Fruit fly (Drosophila melanogaster) whole organism, prepupa: ENCODE measurements around the gene Unc50.

Experiments
- CG11762 ChIP-seq: fragments of 200-800 bp; sonication (Bioruptor generic); optimal IDR thresholded peaks from 3 replicates; lab custom pipeline; 2016; ENCODE audit warnings: missing biosample characterization, missing genetic modification characterization; ENCODE audit not compliant: insufficient read depth
- CG11902 ChIP-seq: fragments of 200-800 bp; sonication (Bioruptor generic); optimal IDR thresholded peaks from 3 replicates; lab custom pipeline; 2016; ENCODE audit warnings: missing biosample characterization, missing genetic modification characterization
- CG15336 ChIP-seq: fragments of 200-800 bp; sonication (Bioruptor generic); IDR thresholded peaks from 2 replicates; pipeline ENCODE4 v1.3.6; 2022; ENCODE audit warnings: missing biosample characterization, missing genetic modification characterization
- CG1621 ChIP-seq: fragments of 200-800 bp; sonication (Bioruptor generic); optimal IDR thresholded peaks from 3 replicates; lab custom pipeline; 2018; ENCODE audit warnings: missing biosample characterization, mild to moderate bottlenecking, missing genetic modification characterization
- CG3032 ChIP-seq: fragments of 200-800 bp; optimal IDR thresholded peaks from 2 replicates; lab custom pipeline; 2019; ENCODE audit warnings: missing biosample characterization, mild to moderate bottlenecking, missing genetic modification characterization, moderate library complexity
- CG31627 ChIP-seq: fragments of 200-800 bp; sonication (Bioruptor generic); optimal IDR thresholded peaks from 3 replicates; lab custom pipeline; 2016; ENCODE audit warnings: missing biosample characterization, missing genetic modification characterization
- CG32006 ChIP-seq: fragments of 200-800 bp; sonication (Bioruptor generic); optimal IDR thresholded peaks from 3 replicates; lab custom pipeline; 2017; ENCODE audit warnings: missing biosample characterization, mild to moderate bottlenecking, missing genetic modification characterization
- CG34406 ChIP-seq: fragments of 200-800 bp; sonication (Bioruptor generic); optimal IDR thresholded peaks from 3 replicates; lab custom pipeline; 2016; ENCODE audit warnings: missing biosample characterization, missing genetic modification characterization
- CG3919 ChIP-seq: fragments of 200-800 bp; sonication (Bioruptor generic); optimal IDR thresholded peaks from 3 replicates; lab custom pipeline; 2016; ENCODE audit warnings: missing biosample characterization, missing genetic modification characterization
- CG6163 ChIP-seq: fragments of 200-800 bp; sonication (Bioruptor generic); IDR thresholded peaks from 3 replicates; pipeline ENCODE4 v1.3.6; 2022; ENCODE audit warnings: missing biosample characterization, missing genetic modification characterization
- CG6276 ChIP-seq: fragments of 200-800 bp; sonication (Bioruptor generic); optimal IDR thresholded peaks from 2 replicates; lab custom pipeline; 2017; ENCODE audit warnings: missing biosample characterization, mild to moderate bottlenecking, missing genetic modification characterization
- CG6808 ChIP-seq: fragments of 200-800 bp; sonication (Bioruptor generic); optimal IDR thresholded peaks from 3 replicates; lab custom pipeline; 2017; ENCODE audit warnings: missing biosample characterization, missing genetic modification characterization, mild to moderate bottlenecking, moderate library complexity, missing genetic modification reagents
- CG6854 ChIP-seq: fragments of 200-800 bp; sonication (Bioruptor generic); optimal IDR thresholded peaks from 2 replicates; lab custom pipeline; 2017; ENCODE audit warnings: missing biosample characterization, mild to moderate bottlenecking, missing genetic modification characterization
- CG8119 ChIP-seq: fragments of 200-800 bp; sonication (Bioruptor generic); IDR thresholded peaks from 3 replicates; pipeline ENCODE4 v1.3.6; 2022; ENCODE audit warnings: missing biosample characterization, missing genetic modification characterization
- CG8319 ChIP-seq: fragments of 200-800 bp; sonication (Bioruptor generic); optimal IDR thresholded peaks from 3 replicates; lab custom pipeline; 2016; ENCODE audit warnings: missing biosample characterization, missing genetic modification characterization
- CG9139 ChIP-seq: fragments of 200-800 bp; sonication (Bioruptor generic); optimal IDR thresholded peaks from 3 replicates; lab custom pipeline; 2017; ENCODE audit warnings: missing biosample characterization, mild to moderate bottlenecking, missing genetic modification characterization
- Eip75B ChIP-seq: fragments of 200-800 bp; sonication (Bioruptor generic); optimal IDR thresholded peaks from 3 replicates; lab custom pipeline; 2016; ENCODE audit warnings: missing biosample characterization, missing genetic modification characterization
- Eip78C ChIP-seq: fragments of 200-800 bp; sonication (Bioruptor generic); peaks from one replicate; lab custom pipeline; 2016; ENCODE audit warnings: missing biosample characterization, missing genetic modification characterization
- Ets21C ChIP-seq: fragments of 200-800 bp; sonication (Bioruptor generic); optimal IDR thresholded peaks from 3 replicates; lab custom pipeline; 2016; ENCODE audit warnings: missing biosample characterization, missing genetic modification characterization
- Gug ChIP-seq: fragments of 200-800 bp; sonication (Bioruptor generic); IDR thresholded peaks from 2 replicates; pipeline ENCODE4 v1.3.6; 2022; ENCODE audit warnings: missing biosample characterization, missing genetic modification characterization
- Met ChIP-seq: fragments of 200-800 bp; sonication (Bioruptor generic); optimal IDR thresholded peaks from 3 replicates; lab custom pipeline; 2016; ENCODE audit warnings: missing biosample characterization, missing genetic modification characterization
- Smox ChIP-seq: fragments of 200-800 bp; sonication (Bioruptor generic); optimal IDR thresholded peaks from 3 replicates; lab custom pipeline; 2016; ENCODE audit warnings: missing biosample characterization, missing genetic modification characterization
- Sox102F ChIP-seq: fragments of 200-800 bp; sonication (Bioruptor generic); optimal IDR thresholded peaks from 2 replicates; lab custom pipeline; 2016; ENCODE audit warnings: missing biosample characterization, mild to moderate bottlenecking, missing genetic modification characterization
- Sox14 ChIP-seq: fragments of 200-800 bp; sonication (Bioruptor generic); optimal IDR thresholded peaks from 3 replicates; lab custom pipeline; 2016; ENCODE audit warnings: missing biosample characterization, missing genetic modification characterization
- acj6 ChIP-seq: fragments of 200-800 bp; sonication (Bioruptor generic); optimal IDR thresholded peaks from 3 replicates; lab custom pipeline; 2016; ENCODE audit warnings: missing biosample characterization, missing genetic modification characterization
- dac ChIP-seq: fragments of 200-800 bp; sonication (Bioruptor generic); optimal IDR thresholded peaks from 2 replicates; lab custom pipeline; 2017; ENCODE audit warnings: missing biosample characterization, mild to moderate bottlenecking, missing genetic modification characterization
- dsx ChIP-seq: fragments of 200-800 bp; optimal IDR thresholded peaks from 3 replicates; lab custom pipeline; 2019; ENCODE audit warnings: missing biosample characterization, mild to moderate bottlenecking, missing genetic modification characterization, moderate library complexity; ENCODE audit not compliant: poor library complexity, severe bottlenecking
- eg ChIP-seq: fragments of 200-800 bp; sonication (Bioruptor generic); IDR thresholded peaks from 3 replicates; pipeline ENCODE4 v1.3.6; 2022; ENCODE audit warnings: missing biosample characterization, missing genetic modification characterization
- esn ChIP-seq: fragments of 200-800 bp; sonication (Bioruptor generic); optimal IDR thresholded peaks from 2 replicates; lab custom pipeline; 2016; ENCODE audit warnings: missing biosample characterization, mild to moderate bottlenecking, missing genetic modification characterization, moderate library complexity
- fd59A ChIP-seq: fragments of 200-800 bp; sonication (Bioruptor generic); optimal IDR thresholded peaks from 2 replicates; lab custom pipeline; 2017; ENCODE audit warnings: missing biosample characterization, mild to moderate bottlenecking, missing genetic modification characterization, missing genetic modification reagents
- fd85E ChIP-seq: fragments of 200-800 bp; sonication (Bioruptor generic); optimal IDR thresholded peaks from 3 replicates; lab custom pipeline; 2016; ENCODE audit warnings: missing biosample characterization, missing genetic modification characterization
- fkh ChIP-seq: fragments of 200-800 bp; sonication (Bioruptor generic); optimal IDR thresholded peaks from 3 replicates; lab custom pipeline; 2017; ENCODE audit warnings: missing biosample characterization, mild to moderate bottlenecking, missing genetic modification characterization, moderate library complexity
- lz ChIP-seq: fragments of 200-800 bp; sonication (Bioruptor generic); optimal IDR thresholded peaks from 3 replicates; lab custom pipeline; 2016; ENCODE audit warnings: missing biosample characterization, missing genetic modification characterization
- net ChIP-seq: fragments of 200-800 bp; sonication (Bioruptor generic); optimal IDR thresholded peaks from 3 replicates; lab custom pipeline; 2016; ENCODE audit warnings: missing biosample characterization, missing genetic modification characterization
- pdm3 ChIP-seq: fragments of 200-800 bp; sonication (Bioruptor generic); optimal IDR thresholded peaks from 3 replicates; lab custom pipeline; 2016; ENCODE audit warnings: missing biosample characterization, missing genetic modification characterization
- salr ChIP-seq, 2 experiments: fragments of 200-800 bp; sonication (Bioruptor generic); optimal IDR thresholded peaks; 3 replicates each; lab custom pipeline; 2016 to 2018; ENCODE audit warnings: missing biosample characterization in 2 of 2, missing genetic modification characterization in 2 of 2, mild to moderate bottlenecking in 1 of 2
- ss ChIP-seq, 2 experiments: fragments of 200-800 bp; sonication (Bioruptor generic); optimal IDR thresholded peaks; 2 replicates in 1 of 2; 3 replicates in 1 of 2; lab custom pipeline; 2017 to 2018; ENCODE audit warnings: mild to moderate bottlenecking in 2 of 2, missing biosample characterization in 2 of 2, missing genetic modification characterization in 2 of 2, moderate library complexity in 1 of 2
- svp ChIP-seq: fragments of 200-800 bp; sonication (Bioruptor generic); peaks from one replicate; lab custom pipeline; 2016; ENCODE audit warnings: missing biosample characterization, missing genetic modification characterization
- vri ChIP-seq: fragments of 200-800 bp; sonication (Bioruptor generic); optimal IDR thresholded peaks from 3 replicates; lab custom pipeline; 2016; ENCODE audit warnings: missing biosample characterization, mild to moderate bottlenecking, missing genetic modification characterization

Unc50 gene

DNA sequence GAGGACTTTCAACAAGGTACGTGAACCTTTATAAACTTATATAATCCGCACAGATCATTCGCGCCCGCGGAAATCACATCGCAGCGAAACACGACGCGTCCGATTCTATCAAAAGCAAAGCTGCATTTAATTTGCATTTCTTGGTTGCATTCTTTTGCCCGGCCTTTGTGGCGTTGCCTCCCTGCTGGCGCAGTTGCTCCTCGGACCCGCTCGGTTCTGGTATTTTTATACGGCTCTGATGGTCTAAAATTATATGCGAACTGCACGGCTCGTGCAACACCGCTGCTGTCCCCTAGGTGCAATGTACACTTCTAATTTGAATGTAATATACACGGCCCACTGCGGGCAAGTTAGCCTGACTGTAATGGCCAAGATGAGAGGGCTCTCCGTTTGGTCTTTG, 41.9 kb upstream of the Unc50 start, which contains the start of gene Cks85A:
Cks85A (minus strand) TSS at position 101 of the 400 bp plus-strand sequence.
- TF ChIP-seq Ets21C (GFP tag; lab: Kevin White, UChicago) (no peak), CG6163 (GFP tag; lab: Robert Waterston, UW) (0 out of 3 replicates have a peak, but pooled peaks have one; percentile 22)
- TF ChIP-seq, all 60 proteins: peak for 1

DNA sequence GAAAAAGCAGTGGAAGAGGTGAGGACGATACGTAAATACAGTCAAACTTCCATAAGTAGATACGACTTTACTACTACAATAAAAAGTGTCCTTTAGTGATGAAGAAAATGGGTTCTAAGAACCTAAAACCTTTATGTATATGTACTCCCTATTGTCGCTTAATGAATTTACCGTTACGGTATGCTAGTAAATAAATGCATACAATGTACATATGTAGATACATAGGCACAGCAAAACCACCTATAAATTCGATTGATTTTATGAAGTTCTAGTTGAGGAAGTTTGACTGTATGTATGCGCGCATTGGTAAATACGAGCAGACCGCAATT, 40.1 kb upstream of the Unc50 start:
- 0 out of 3 replicates have a peak, but pooled peaks have one; percentile 11 for TF ChIP-seq CG6163 (GFP tag; lab: Robert Waterston, UW)
- TF ChIP-seq Gug (GFP tag; lab: Robert Waterston, UW) = no peak
- no peak for TF ChIP-seq vri (GFP tag; lab: Kevin White, UChicago)
- peak; percentile 44; the same call in 1 of the 3 replicates for TF ChIP-seq CG8119
- TF ChIP-seq CG31627 (GFP tag; lab: Kevin White, UChicago) = peak; percentile 50
- TF ChIP-seq dsx = no peak
- TF ChIP-seq acj6 (GFP tag; lab: Kevin White, UChicago) = peak; percentile 10
- no peak for TF ChIP-seq CG6276 (GFP tag; lab: Kevin White, UChicago)
- no peak for TF ChIP-seq lz
- no peak for TF ChIP-seq CG11902 (GFP tag; lab: Kevin White, UChicago)
- TF ChIP-seq eg = peak; percentile 54; the same call in 1 of the 3 replicates
- peak; percentile 15 for TF ChIP-seq CG34406 (GFP tag; lab: Kevin White, UChicago)
- peak; percentile 48; the same call in 1 of the 2 replicates for TF ChIP-seq CG15336 (GFP tag; lab: Robert Waterston, UW)
- no peak for TF ChIP-seq svp (GFP tag; lab: Kevin White, UChicago)
- TF ChIP-seq Eip78C (GFP tag; lab: Kevin White, UChicago) = peak; percentile 43
- no peak for TF ChIP-seq CG3032
- no peak for TF ChIP-seq dac (GFP tag; lab: Kevin White, UChicago)
- no peak for TF ChIP-seq fkh (GFP tag; lab: Kevin White, UChicago)
- TF ChIP-seq esn = peak; percentile 49

DNA sequence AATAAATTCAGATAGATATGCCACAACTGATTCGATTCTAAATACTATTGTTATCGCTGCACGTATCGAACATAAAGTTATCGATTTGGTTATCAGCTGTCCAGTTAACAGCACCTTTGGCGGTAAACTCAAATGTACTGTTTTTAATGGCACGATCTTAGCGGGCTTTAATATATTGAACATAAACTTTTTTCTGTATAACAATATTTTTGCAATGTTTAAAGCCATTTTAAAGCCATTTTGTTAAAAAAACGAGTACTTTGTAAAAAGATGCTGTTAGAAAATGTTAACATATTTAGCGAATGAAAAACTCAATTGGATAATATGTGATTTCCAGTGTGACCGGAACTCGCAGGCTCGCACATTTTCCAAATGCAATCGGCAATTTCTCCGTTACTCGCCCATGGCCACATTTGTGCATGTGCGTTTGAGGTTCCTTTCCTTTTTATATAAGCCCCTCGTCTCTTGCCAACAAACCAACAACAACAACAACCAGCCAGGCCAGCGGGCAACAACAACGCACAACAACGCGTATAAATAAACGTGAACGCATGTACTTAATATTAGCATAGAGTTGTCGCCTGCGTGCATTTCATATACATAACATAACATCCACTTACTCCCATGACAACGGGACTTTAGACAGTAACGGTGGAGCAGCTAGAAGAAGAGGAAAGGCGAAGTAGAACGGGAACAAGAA, 39.6 kb upstream of the Unc50 start, which contains the start of gene TMEM216:
TMEM216 (plus strand) TSS at position 393 of the 700 bp plus-strand sequence.
- peak; percentile 20 for TF ChIP-seq Sox14 (GFP tag; lab: Kevin White, UChicago)
- peak; percentile 7 for TF ChIP-seq net (GFP tag; lab: Kevin White, UChicago)
- TF ChIP-seq fkh (GFP tag; lab: Kevin White, UChicago) = peak; percentile 9
- TF ChIP-seq Ets21C (GFP tag; lab: Kevin White, UChicago) = no peak
- peak; percentile 69 for TF ChIP-seq Eip78C (GFP tag; lab: Kevin White, UChicago)
- TF ChIP-seq CG6808 = peak; percentile 37
- TF ChIP-seq vri (GFP tag; lab: Kevin White, UChicago) = peak; percentile 65
- peak; percentile 23 for TF ChIP-seq Eip75B (GFP tag; lab: Kevin White, UChicago)
- TF ChIP-seq CG8119 = no peak
- TF ChIP-seq ss (GFP tag; optimal IDR thresholded peaks at IDR 0.05; lab: Kevin White, UChicago) = peak in 1 of 2 experiments; percentile 61
- peak; percentile 27 for TF ChIP-seq CG6854 (GFP tag; lab: Kevin White, UChicago)
- no peak for TF ChIP-seq CG1621 (tag; lab: Kevin White, UChicago)
- peak; percentile 66 for TF ChIP-seq CG6276 (GFP tag; lab: Kevin White, UChicago)

DNA sequence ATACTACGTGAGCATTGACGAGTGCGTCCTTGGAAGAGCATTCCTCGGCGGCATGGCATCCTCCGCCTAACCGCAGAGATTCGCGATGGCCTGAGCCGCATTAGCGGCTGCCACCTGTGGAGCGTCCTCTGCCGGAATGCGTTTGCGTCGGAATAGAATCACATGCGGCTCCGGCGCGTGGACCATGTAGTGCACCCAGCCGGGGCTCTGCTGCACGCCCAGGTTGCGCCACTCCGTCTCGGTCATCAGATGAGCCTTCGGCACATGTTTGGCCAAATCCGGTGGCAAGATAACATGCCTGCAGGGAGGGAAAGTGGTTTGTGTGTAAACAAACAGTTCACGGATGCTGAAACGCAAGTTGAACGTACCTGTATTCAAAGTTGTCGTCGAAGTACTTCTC, 39.0 kb upstream of the Unc50 start:
- no peak for TF ChIP-seq CG1621 (tag; lab: Kevin White, UChicago)
- TF ChIP-seq fkh (GFP tag; lab: Kevin White, UChicago) = peak; percentile 64

DNA sequence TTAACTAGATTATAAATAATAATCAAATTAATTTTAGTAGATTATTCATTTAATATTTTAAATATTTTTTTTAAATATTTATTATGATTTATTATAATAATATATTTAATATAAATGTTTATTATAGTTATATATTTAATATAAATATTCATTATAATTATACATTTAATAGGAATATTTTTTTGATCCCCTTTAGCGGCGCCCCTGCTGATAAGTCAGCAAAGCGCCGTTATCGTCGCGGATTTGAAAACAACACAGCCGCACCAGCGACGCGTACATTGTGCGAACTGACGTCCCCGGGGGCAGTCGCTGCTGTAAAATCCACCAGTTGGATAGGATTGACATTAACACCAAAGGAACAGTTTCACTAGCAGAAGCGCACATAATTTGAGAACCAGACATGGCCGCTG, 36.3 kb upstream of the Unc50 start, which contains the start of gene CG8112:
CG8112 (plus strand) TSS at position 212 of the 410 bp plus-strand sequence.
- TF ChIP-seq CG8319 (GFP tag; lab: Kevin White, UChicago) = no peak
- no peak for TF ChIP-seq dac (GFP tag; lab: Kevin White, UChicago)
- TF ChIP-seq Eip75B (GFP tag; lab: Kevin White, UChicago) = no peak
- TF ChIP-seq CG1621 (tag; lab: Kevin White, UChicago) = no peak
- no peak for TF ChIP-seq Sox102F (GFP tag; lab: Kevin White, UChicago)
- no peak for TF ChIP-seq fd59A (GFP tag; lab: Kevin White, UChicago)
- TF ChIP-seq CG32006 = peak; percentile 74
- TF ChIP-seq CG6808 = no peak
- TF ChIP-seq CG34406 (GFP tag; lab: Kevin White, UChicago) = peak; percentile 47
- TF ChIP-seq salr (GFP tag; optimal IDR thresholded peaks at IDR 0.05; lab: Kevin White, UChicago) = peak in 1 of 2 experiments; percentile 14
- TF ChIP-seq CG6854 (GFP tag; lab: Kevin White, UChicago) = no peak
- peak; percentile 1 for TF ChIP-seq CG6276 (GFP tag; lab: Kevin White, UChicago)
- TF ChIP-seq svp (GFP tag; lab: Kevin White, UChicago) = peak; percentile 78
- TF ChIP-seq Smox (GFP tag; lab: Kevin White, UChicago) = no peak
- no peak for TF ChIP-seq CG11762 (GFP tag; lab: Kevin White, UChicago)
- TF ChIP-seq CG11902 (GFP tag; lab: Kevin White, UChicago) = no peak
- no peak for TF ChIP-seq fd85E (GFP tag; lab: Kevin White, UChicago)
- TF ChIP-seq CG9139 = no peak
- peak; percentile 64 for TF ChIP-seq CG6163 (GFP tag; lab: Robert Waterston, UW)
- TF ChIP-seq fkh (GFP tag; lab: Kevin White, UChicago) = peak; percentile 9
- TF ChIP-seq Met (GFP tag; lab: Kevin White, UChicago) = no peak
- TF ChIP-seq CG3919 (GFP tag; lab: Kevin White, UChicago) = peak; percentile 34
- no peak for TF ChIP-seq pdm3 (GFP tag; lab: Kevin White, UChicago)
- peak; percentile 41; the same call in 2 of the 3 replicates for TF ChIP-seq eg
- no peak for TF ChIP-seq CG15336 (GFP tag; lab: Robert Waterston, UW)
